Worm (Caenorhabditis elegans): ENCODE measurements around the gene fbxa-220.

ce11 chrIII:11508816-11509215, 24.8 kb upstream of the fbxa-220 start, which contains the start of gene Y66D12A.19:
- TF ChIP-seq unc-130 (GFP tag; optimal IDR thresholded peaks at IDR 0.05) (no peak), pha-4 (tag; optimal IDR thresholded peaks at IDR 0.05) (no peak), dpl-1 (GFP tag; optimal IDR thresholded peaks at IDR 0.05) (no peak), F23B12.7 (tag; optimal IDR thresholded peaks at IDR 0.05; ENCODE audit: insufficient read depth) (no peak), ztf-26 (tag; optimal IDR thresholded peaks at IDR 0.05) (no peak)
